Worm (Caenorhabditis elegans) whole organism, early embryonic: ENCODE results near the gene col-166.

ENCODE experiments used
- B0310.2 ChIP-seq: sonication (generic microtip); optimal IDR thresholded peaks from 2 replicates; lab custom pipeline; 2016; ENCODE audit warnings: mild to moderate bottlenecking, missing genetic modification characterization, missing compliant biosample characterization
- F13C5.2 ChIP-seq: sonication (generic microtip); optimal IDR thresholded peaks from 2 replicates; lab custom pipeline; 2017; ENCODE audit warnings: mild to moderate bottlenecking, missing genetic modification characterization, inconsistent platforms, missing compliant biosample characterization
- aly-1 ChIP-seq: sonication (generic microtip); optimal IDR thresholded peaks from 2 replicates; lab custom pipeline; 2016; ENCODE audit warnings: missing genetic modification characterization, missing compliant biosample characterization
- ama-1 ChIP-seq: fragments of 150-350 bp; optimal IDR thresholded peaks from 2 replicates; lab custom pipeline; 2014
- ceh-13 ChIP-seq: fragments of 200-800 bp; sonication (Bioruptor generic); optimal IDR thresholded peaks from 2 replicates; lab custom pipeline; 2018; ENCODE audit warnings: mild to moderate bottlenecking, missing genetic modification characterization, missing compliant biosample characterization
- ceh-36 ChIP-seq: sonication (generic microtip); optimal IDR thresholded peaks from 2 replicates; lab custom pipeline; 2016; ENCODE audit warnings: missing genetic modification characterization, inconsistent platforms, missing compliant biosample characterization
- ets-7 ChIP-seq: sonication (generic microtip); optimal IDR thresholded peaks from 2 replicates; lab custom pipeline; 2016; ENCODE audit warnings: missing genotype, missing genetic modification characterization, missing compliant biosample characterization
- flt-1 ChIP-seq: fragments of 200-800 bp; sonication (Bioruptor generic); IDR thresholded peaks from 2 replicates; pipeline ENCODE4 v1.3.6; 2022; ENCODE audit warnings: missing genetic modification characterization, missing compliant biosample characterization
- hmbx-1 ChIP-seq: sonication (generic microtip); optimal IDR thresholded peaks from 2 replicates; lab custom pipeline; 2016; ENCODE audit warnings: mild to moderate bottlenecking, missing genetic modification characterization, missing compliant biosample characterization
- hmg-4 ChIP-seq: fragments of 200-800 bp; sonication (Bioruptor generic); optimal IDR thresholded peaks from 2 replicates; lab custom pipeline; 2018; ENCODE audit warnings: mild to moderate bottlenecking, missing genetic modification characterization, missing compliant biosample characterization
- hnd-1 ChIP-seq: sonication (generic microtip); optimal IDR thresholded peaks from 2 replicates; lab custom pipeline; 2016; ENCODE audit warnings: missing genetic modification characterization, missing compliant biosample characterization
- pes-1 ChIP-seq: fragments of 200-800 bp; sonication (Bioruptor generic); IDR thresholded peaks from 2 replicates; pipeline ENCODE4 v1.3.6; 2022; ENCODE audit warnings: missing genetic modification reagents, missing genetic modification characterization, missing compliant biosample characterization
- scrt-1 ChIP-seq: fragments of 200-800 bp; sonication (Bioruptor generic); IDR thresholded peaks from 2 replicates; pipeline ENCODE4 v1.3.6; 2022; ENCODE audit warnings: missing genetic modification characterization, missing compliant biosample characterization
- sea-1 ChIP-seq: fragments of 200-800 bp; sonication (Bioruptor generic); conservative IDR thresholded peaks from 2 replicates; pipeline ENCODE4 v1.3.6; 2022; ENCODE audit warnings: missing genetic modification characterization, missing compliant biosample characterization
- tbx-11 ChIP-seq: fragments of 200-800 bp; sonication (Bioruptor generic); IDR thresholded peaks from 2 replicates; pipeline ENCODE4 v1.3.6; 2022; ENCODE audit warnings: missing genetic modification characterization, missing compliant biosample characterization
- tbx-37 ChIP-seq: fragments of 200-800 bp; sonication (Bioruptor generic); conservative IDR thresholded peaks from 2 replicates; pipeline ENCODE4 v1.3.6; 2022; ENCODE audit warnings: missing genetic modification reagents, missing genetic modification characterization, missing compliant biosample characterization
- tra-4 ChIP-seq: sonication (generic microtip); optimal IDR thresholded peaks from 2 replicates; lab custom pipeline; 2017; ENCODE audit warnings: missing genetic modification characterization, missing compliant biosample characterization

col-166 gene

DNA sequence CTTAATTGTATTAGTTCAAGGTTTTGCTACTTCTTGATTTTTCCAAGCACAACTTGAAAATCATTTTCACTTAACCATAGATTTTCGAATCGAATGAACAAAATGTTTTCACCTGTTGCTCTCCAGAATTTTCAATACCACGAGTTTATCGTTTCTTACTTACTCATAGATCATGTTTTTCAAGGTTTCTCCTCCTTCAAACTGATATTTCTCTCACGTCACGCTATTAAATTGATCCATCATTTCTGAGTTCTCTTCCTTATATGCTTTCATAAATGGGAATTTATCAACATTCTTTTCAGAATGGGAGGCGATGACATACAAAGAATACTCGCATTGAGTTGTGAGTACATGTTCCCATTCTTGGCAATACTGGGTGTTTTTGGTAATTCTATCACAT is 31.6 kb downstream of the col-166 start, which contains the start of gene npr-38:
TSS of gene npr-38 (plus strand) at position 301 of the 400 bp plus-strand sequence.
- TF ChIP-seq flt-1 (GFP tag; lab: Robert Waterston, UW) (no peak), aly-1 (tag; lab: Kevin White, UChicago) (no peak), pes-1 (no peak), ceh-36 (tag; lab: Kevin White, UChicago) (no peak), scrt-1 (GFP tag; lab: Robert Waterston, UW) (no peak), ceh-13 (no peak), tra-4 (tag; lab: Kevin White, UChicago) (no peak), tbx-11 (no peak), ets-7 (tag; lab: Kevin White, UChicago) (no peak), hmg-4 (GFP tag; lab: Kevin White, UChicago) (no peak), sea-1 (GFP tag; lab: Robert Waterston, UW) (no peak), hnd-1 (no peak), ama-1 (lab: Kevin White, UChicago) (no peak), hmbx-1 (tag; lab: Kevin White, UChicago) (no peak), B0310.2 (no peak), F13C5.2 (tag; lab: Kevin White, UChicago) (no peak), tbx-37 (GFP tag; lab: Robert Waterston, UW) (no peak)

DNA sequence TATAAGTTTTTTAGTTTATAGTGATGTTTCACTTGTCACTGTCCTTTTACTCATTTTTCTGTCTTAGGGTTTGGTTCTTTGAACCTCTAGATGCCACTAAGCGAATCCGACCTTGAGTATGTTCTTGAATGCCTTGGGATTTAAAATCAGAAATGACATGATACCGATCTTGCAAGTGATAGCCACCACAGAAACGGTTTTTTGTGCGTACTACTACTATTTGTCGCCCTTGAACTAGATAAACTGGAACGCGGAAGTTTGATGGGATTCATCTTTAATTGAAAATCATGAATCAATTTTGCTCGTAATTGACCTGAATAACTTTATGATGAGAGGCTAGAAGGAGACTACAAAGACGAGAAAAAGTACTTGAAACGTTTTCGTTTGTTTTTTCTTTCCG is 39.0 kb downstream of the col-166 start:
- TF ChIP-seq ets-7 (tag; lab: Kevin White, UChicago) (no peak), aly-1 (tag; lab: Kevin White, UChicago) (no peak), hmbx-1 (tag; lab: Kevin White, UChicago) (no peak), pes-1 (no peak), scrt-1 (GFP tag; lab: Robert Waterston, UW) (no peak), tra-4 (tag; lab: Kevin White, UChicago) (no peak), hnd-1 (no peak), ceh-36 (tag; lab: Kevin White, UChicago) (no peak), ceh-13 (no peak), tbx-11 (no peak), ama-1 (lab: Kevin White, UChicago) (no peak), F13C5.2 (tag; lab: Kevin White, UChicago) (no peak), B0310.2 (no peak), sea-1 (GFP tag; lab: Robert Waterston, UW) (no peak), hmg-4 (GFP tag; lab: Kevin White, UChicago) (no peak), tbx-37 (GFP tag; lab: Robert Waterston, UW) (no peak), flt-1 (GFP tag; lab: Robert Waterston, UW) (no peak)

- TF ChIP-seq hnd-1: no peak
These were observed 39.7 kb downstream of the col-166 start, which contains the start of gene chtb-3 for ce11 chrX:6319546-6319945. Gene chtb-3, minus strand, starts transcription at chrX:6319646.

DNA sequence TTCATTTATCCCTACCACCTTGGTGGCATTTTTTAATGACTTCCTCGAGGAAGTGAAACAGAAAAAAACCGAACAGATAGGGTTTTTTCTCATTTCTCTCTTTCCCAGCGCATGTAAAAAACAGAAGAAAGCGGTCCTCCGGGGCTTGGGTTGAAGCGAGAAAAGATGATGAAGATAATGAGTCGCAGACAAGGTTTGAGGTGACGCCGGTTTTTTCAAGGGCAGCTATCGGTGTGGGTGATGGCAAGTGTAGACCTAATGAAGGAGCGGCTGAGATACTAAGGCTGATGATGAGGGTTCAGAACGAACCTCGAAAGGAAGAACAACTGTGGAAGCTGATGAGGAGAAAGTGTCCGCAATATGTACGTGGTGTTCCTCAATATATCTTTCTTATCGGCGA is 41.1 kb downstream of the col-166 start:
- TF ChIP-seq pes-1 (no peak), ceh-13 (no peak), sea-1 (GFP tag; lab: Robert Waterston, UW) (no peak), F13C5.2 (tag; lab: Kevin White, UChicago) (no peak), ceh-36 (tag; lab: Kevin White, UChicago) (no peak), ama-1 (lab: Kevin White, UChicago) (no peak), B0310.2 (no peak), flt-1 (GFP tag; lab: Robert Waterston, UW) (no peak), tbx-11 (no peak)

ce11 chrX:6321380-6321779 is 41.6 kb downstream of the col-166 start:
- TF ChIP-seq scrt-1 (GFP tag; lab: Robert Waterston, UW) (no peak), ets-7 (tag; lab: Kevin White, UChicago) (no peak), ama-1 (lab: Kevin White, UChicago) (no peak), hmg-4 (GFP tag; lab: Kevin White, UChicago) (no peak), ceh-36 (tag; lab: Kevin White, UChicago) (no peak), tbx-11 (no peak), hnd-1 (no peak)

DNA sequence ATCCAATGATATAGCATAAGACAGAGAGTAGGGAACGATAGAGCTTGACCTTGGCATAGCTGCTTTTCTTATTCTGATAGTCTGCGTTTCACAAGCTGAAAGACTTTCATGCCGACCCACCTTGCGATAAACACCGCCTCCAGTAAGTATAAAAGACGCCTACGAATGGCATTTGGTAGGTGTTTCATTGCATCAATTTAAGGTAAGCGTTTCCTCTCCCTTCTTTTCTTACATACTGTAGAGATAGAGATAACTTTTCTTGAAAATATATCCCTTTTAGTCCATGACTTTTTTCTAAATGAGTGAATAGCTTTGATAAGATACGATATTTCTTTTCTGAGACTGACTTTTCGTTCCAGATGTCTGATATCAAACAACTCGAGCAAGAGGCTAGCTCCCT is 43.3 kb downstream of the col-166 start, which contains the start of gene col-167:
TSS of gene col-167 (plus strand) at position 360 of the 400 bp plus-strand sequence.
- TF ChIP-seq hmbx-1 (tag; lab: Kevin White, UChicago): no peak
- TF ChIP-seq aly-1 (tag; lab: Kevin White, UChicago): no peak
- TF ChIP-seq tra-4 (tag; lab: Kevin White, UChicago): no peak
- no peak for TF ChIP-seq ceh-13
- no peak for TF ChIP-seq hnd-1
- TF ChIP-seq ama-1 (lab: Kevin White, UChicago): no peak
- TF ChIP-seq sea-1 (GFP tag; lab: Robert Waterston, UW): no peak
- no peak for TF ChIP-seq hmg-4 (GFP tag; lab: Kevin White, UChicago)

DNA sequence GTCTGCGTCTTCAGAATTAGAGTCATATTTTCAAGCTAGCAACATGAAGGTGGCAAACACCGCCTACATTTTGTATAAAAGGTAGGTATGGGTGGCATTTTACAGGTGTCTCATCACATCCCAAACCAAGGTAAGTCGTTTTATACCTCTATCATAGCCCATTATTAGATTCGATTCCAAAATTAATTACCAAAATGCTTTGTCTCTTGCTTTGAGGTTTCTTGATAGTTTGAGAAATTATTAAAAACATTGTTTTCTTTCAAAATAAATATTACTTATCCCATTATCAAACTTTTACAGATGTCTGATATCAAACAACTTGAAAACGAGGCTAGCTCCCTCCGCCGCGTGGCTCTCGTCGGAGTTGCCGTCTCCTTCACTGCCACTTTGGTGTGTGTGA is 46.3 kb downstream of the col-166 start, which contains the start of gene col-168:
TSS of gene col-168 (plus strand) at position 301 of the 400 bp plus-strand sequence.
- TF ChIP-seq scrt-1 (GFP tag; lab: Robert Waterston, UW): no peak
- TF ChIP-seq B0310.2: no peak
- no peak for TF ChIP-seq tbx-37 (GFP tag; lab: Robert Waterston, UW)
- no peak for TF ChIP-seq hmg-4 (GFP tag; lab: Kevin White, UChicago)
- no peak for TF ChIP-seq aly-1 (tag; lab: Kevin White, UChicago)
- TF ChIP-seq tbx-11: no peak
- TF ChIP-seq sea-1 (GFP tag; lab: Robert Waterston, UW): no peak
- TF ChIP-seq hmbx-1 (tag; lab: Kevin White, UChicago): no peak
- no peak for TF ChIP-seq flt-1 (GFP tag; lab: Robert Waterston, UW)
- TF ChIP-seq ceh-36 (tag; lab: Kevin White, UChicago): no peak
- no peak for TF ChIP-seq hnd-1
- TF ChIP-seq pes-1: no peak
- TF ChIP-seq F13C5.2 (tag; lab: Kevin White, UChicago): no peak
- TF ChIP-seq ceh-13: no peak
- no peak for TF ChIP-seq ama-1 (lab: Kevin White, UChicago)
- no peak for TF ChIP-seq tra-4 (tag; lab: Kevin White, UChicago)
- no peak for TF ChIP-seq ets-7 (tag; lab: Kevin White, UChicago)
